Fruit fly (Drosophila melanogaster) S2 (cell line): Measurements from ENCODE around the gene CG44362.

Source experiments
- CG8478 ChIP-seq: fragments of >200 bp; optimal IDR thresholded peaks from 2 replicates; lab custom pipeline; 2018
- CTCF ChIP-seq, 2 experiments: fragments of >200 bp; optimal IDR thresholded peaks; 2 replicates each; lab custom pipeline; 2018

DNA sequence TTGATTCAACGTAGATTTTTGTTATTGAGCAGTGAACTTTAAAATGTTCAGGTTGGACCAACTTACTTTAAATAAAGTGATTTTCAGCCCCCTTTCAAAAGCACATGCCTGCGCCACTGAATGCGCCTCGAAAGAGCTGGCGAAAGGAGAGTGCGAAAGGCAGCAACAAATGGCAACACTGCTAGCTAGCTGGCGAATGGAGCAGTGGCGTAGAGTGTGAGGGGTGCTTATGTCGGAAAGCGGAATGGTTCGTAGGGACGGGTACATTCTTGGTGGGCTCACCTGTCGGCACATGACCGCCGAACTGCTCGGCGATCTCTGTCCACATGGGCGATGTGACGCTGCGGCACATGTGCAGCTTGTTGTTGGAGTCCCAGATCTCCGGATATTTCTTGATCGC is 33.0 kb upstream of the CG44362 start:
- TF ChIP-seq CG8478 (lab: Kevin White, UChicago) (no peak), CTCF (optimal IDR thresholded peaks at IDR 0.05; lab: Kevin White, UChicago) (no peak)
